Worm (Caenorhabditis elegans): Measurements from ENCODE around the gene str-264.

The str-264 gene

DNA sequence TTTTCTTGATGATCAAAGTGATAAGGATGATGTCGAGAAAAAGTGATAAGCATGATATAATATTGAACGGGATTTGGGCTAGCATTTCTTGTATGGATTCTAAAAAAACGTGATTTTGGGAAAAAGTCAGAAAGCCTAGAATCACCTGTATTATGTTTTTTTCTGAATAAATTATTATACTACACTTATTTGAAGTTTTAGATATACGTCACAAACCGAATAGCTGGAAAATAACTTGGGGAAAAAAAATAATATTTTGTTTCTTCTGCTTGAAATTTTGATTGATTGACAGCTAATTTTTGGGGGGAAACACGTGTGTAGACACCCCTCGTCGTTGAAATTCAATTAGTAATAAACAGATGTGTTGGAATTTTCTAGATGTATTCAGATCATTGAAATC is at the start of gene str-264:
str-264 (minus strand) TSS at position 101 of the 400 bp plus-strand sequence.
- TF ChIP-seq snpc-3.4 (tag; optimal IDR thresholded peaks at IDR 0.05), result no peak
- no peak for TF ChIP-seq chd-7 (tag; optimal IDR thresholded peaks at IDR 0.05)
- no peak for TF ChIP-seq him-1 (tag; optimal IDR thresholded peaks at IDR 0.05)
- TF ChIP-seq lin-40 (tag; optimal IDR thresholded peaks at IDR 0.05), result no peak
- TF ChIP-seq rec-8 (tag; optimal IDR thresholded peaks at IDR 0.05), result no peak
- TF ChIP-seq sea-2 (GFP tag; IDR thresholded peaks at IDR 0.05), result no peak
- TF ChIP-seq ceh-58 (GFP tag; IDR thresholded peaks at IDR 0.05), result no peak
- TF ChIP-seq snpc-4 (GFP tag; optimal IDR thresholded peaks at IDR 0.05), result no peak
- TF ChIP-seq snpc-4 (tag; optimal IDR thresholded peaks at IDR 0.05), result no peak

DNA sequence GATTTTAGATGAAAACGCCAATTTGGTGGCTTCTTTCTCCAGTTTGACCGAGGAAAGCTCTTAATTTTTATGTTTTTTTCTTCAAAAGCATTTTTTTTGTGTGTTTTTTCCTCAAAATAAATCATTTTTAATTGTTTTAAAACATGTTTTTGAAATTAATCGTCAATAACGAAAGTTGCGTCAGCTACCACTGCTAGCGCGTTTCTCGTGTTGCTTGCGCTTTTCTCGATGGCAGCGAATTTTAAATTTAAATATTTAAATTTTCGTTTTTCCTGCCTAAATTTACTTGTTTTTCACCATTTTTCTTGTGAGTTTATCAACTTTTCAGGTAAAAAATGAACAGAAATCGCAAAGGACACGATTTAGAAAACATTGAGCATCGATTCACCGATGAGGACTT is 45.5 kb upstream of the str-264 start, which contains the start of gene prde-1:
prde-1 (plus strand) TSS at position 322 of the 400 bp plus-strand sequence.
- TF ChIP-seq lir-1 (GFP tag; conservative IDR thresholded peaks at IDR 0.05) (no peak), madf-6 (GFP tag; IDR thresholded peaks at IDR 0.05) (peak; percentile 66), D2030.7 (GFP tag; IDR thresholded peaks at IDR 0.05) (peak; percentile 50), dpl-1 (GFP tag; optimal IDR thresholded peaks at IDR 0.05) (no peak), ZK185.1 (tag; optimal IDR thresholded peaks at IDR 0.05; ENCODE audit: poor library complexity, severe bottlenecking) (no peak), lin-54 (GFP tag; optimal IDR thresholded peaks at IDR 0.05) (peak; percentile 49), lsl-1 (GFP tag; optimal IDR thresholded peaks at IDR 0.05) (peak; percentile 61), F23B12.7 (tag; optimal IDR thresholded peaks at IDR 0.05; ENCODE audit: insufficient read depth) (no peak), ztf-18 (tag; optimal IDR thresholded peaks at IDR 0.05) (peak; percentile 93), madf-8 (GFP tag; conservative IDR thresholded peaks at IDR 0.05) (no peak; the same call in 1 of the 2 replicates), F49E8.2 (tag; optimal IDR thresholded peaks at IDR 0.05; ENCODE audit: insufficient read depth) (no peak), let-607 (tag; optimal IDR thresholded peaks at IDR 0.05) (no peak), nhr-120 (GFP tag; IDR thresholded peaks at IDR 0.05) (no peak), pbrm-1 (GFP tag; IDR thresholded peaks at IDR 0.05) (0 out of 2 replicates have a peak, but pooled peaks have one; percentile 13), tbp1 (GFP tag; optimal IDR thresholded peaks at IDR 0.05) (peak; percentile 28), rcor-1 (GFP tag; IDR thresholded peaks at IDR 0.05) (0 out of 2 replicates have a peak, but pooled peaks have one; percentile 36), athp-1 (tag; optimal IDR thresholded peaks at IDR 0.05) (no peak), snpc-1.1 (tag; optimal IDR thresholded peaks at IDR 0.05; ENCODE audit: insufficient read depth) (no peak), madf-3 (GFP tag; IDR thresholded peaks at IDR 0.05) (no peak), hsf-1 (GFP tag; IDR thresholded peaks at IDR 0.05) (peak; percentile 41; the same call in 1 of the 2 replicates), nfya-2 (GFP tag; IDR thresholded peaks at IDR 0.05) (no peak), ekl-4 (GFP tag; IDR thresholded peaks at IDR 0.05) (no peak), bed-2 (GFP tag; IDR thresholded peaks at IDR 0.05) (no peak), F57A8.1 (GFP tag; optimal IDR thresholded peaks at IDR 0.05) (no peak), F33H1.4 (GFP tag; IDR thresholded peaks at IDR 0.05) (peak; percentile 48), xnd-1 (tag; optimal IDR thresholded peaks at IDR 0.05) (peak; percentile 43)

DNA sequence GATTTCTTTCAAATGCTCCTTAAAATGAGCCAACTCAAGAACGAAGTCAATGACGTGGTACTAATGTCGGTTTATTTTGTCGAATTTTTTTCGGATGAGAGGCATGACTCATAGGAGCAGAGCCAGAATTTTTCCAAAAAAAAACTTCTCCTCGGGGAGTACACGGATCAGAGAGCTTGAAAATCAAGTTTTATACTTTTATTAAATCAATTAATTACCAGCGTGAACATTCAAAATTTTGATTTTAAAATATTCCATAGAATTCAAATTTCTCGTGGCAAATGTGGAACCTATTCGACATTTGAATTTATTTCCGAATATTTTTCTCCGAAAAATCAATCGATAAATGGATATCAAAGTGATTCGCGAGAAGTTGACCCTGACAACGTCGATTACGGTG is 43.9 kb upstream of the str-264 start, which contains the start of gene F21A3.4:
F21A3.4 (plus strand) TSS at position 301 of the 400 bp plus-strand sequence.
- TF ChIP-seq B0261.1 (tag; optimal IDR thresholded peaks at IDR 0.05) (no peak), snpc-1.3 (tag; optimal IDR thresholded peaks at IDR 0.05; ENCODE audit: insufficient read depth) (no peak), K11D2.4 (GFP tag; IDR thresholded peaks at IDR 0.05) (no peak), pbrm-1 (GFP tag; IDR thresholded peaks at IDR 0.05) (no peak), nfya-2 (GFP tag; IDR thresholded peaks at IDR 0.05) (no peak), mcd-1 (GFP tag; IDR thresholded peaks at IDR 0.05) (no peak), fkh-3 (tag; optimal IDR thresholded peaks at IDR 0.05) (no peak), rcor-1 (GFP tag; IDR thresholded peaks at IDR 0.05) (no peak), hlh-12 (tag; optimal IDR thresholded peaks at IDR 0.05) (no peak), pha-4 (tag; optimal IDR thresholded peaks at IDR 0.05) (no peak), B0336.3 (GFP tag; IDR thresholded peaks at IDR 0.05) (no peak), lsl-1 (GFP tag; optimal IDR thresholded peaks at IDR 0.05) (no peak), Y53G8AR.9 (GFP tag; conservative IDR thresholded peaks at IDR 0.05) (no peak), zfh-2 (GFP tag; conservative IDR thresholded peaks at IDR 0.05) (no peak), ceh-100 (GFP tag; IDR thresholded peaks at IDR 0.05) (no peak), sea-2 (GFP tag; IDR thresholded peaks at IDR 0.05) (no peak)

Measured in whole organism, young adult.